Fruit fly (Drosophila melanogaster) whole organism, adult: ENCODE results near the gene Kua.

Source experiments
- CG12768 ChIP-seq: fragments of 200-800 bp; sonication (Bioruptor generic); optimal IDR thresholded peaks from 2 replicates; lab custom pipeline; 2017; ENCODE audit warnings: missing biosample characterization, missing genetic modification characterization, mild to moderate bottlenecking, moderate library complexity, missing genetic modification reagents
- CG1620 ChIP-seq: fragments of 200-800 bp; sonication (Bioruptor generic); optimal IDR thresholded peaks from 2 replicates; lab custom pipeline; 2016; ENCODE audit warnings: missing biosample characterization, missing genetic modification characterization
- CG7045 ChIP-seq: fragments of 200-800 bp; sonication (Bioruptor generic); optimal IDR thresholded peaks from 2 replicates; lab custom pipeline; 2017; ENCODE audit warnings: missing biosample characterization, mild to moderate bottlenecking, missing genetic modification characterization
- Crg-1 ChIP-seq: fragments of 200-800 bp; sonication (Bioruptor generic); optimal IDR thresholded peaks from 2 replicates; lab custom pipeline; 2016; ENCODE audit warnings: missing biosample characterization, missing genetic modification characterization
- cic ChIP-seq: fragments of 200-800 bp; sonication (Bioruptor generic); optimal IDR thresholded peaks from 2 replicates; lab custom pipeline; 2017; ENCODE audit warnings: missing biosample characterization, mild to moderate bottlenecking, missing genetic modification characterization, moderate library complexity
- kay ChIP-seq: fragments of 200-800 bp; sonication (Bioruptor generic); peaks from one replicate; lab custom pipeline; 2016; ENCODE audit warnings: missing biosample characterization, missing genetic modification characterization, borderline replicate concordance
- toe ChIP-seq: fragments of 200-800 bp; sonication (Bioruptor generic); optimal IDR thresholded peaks from 2 replicates; lab custom pipeline; 2016; ENCODE audit warnings: missing biosample characterization, missing genetic modification characterization

DNA sequence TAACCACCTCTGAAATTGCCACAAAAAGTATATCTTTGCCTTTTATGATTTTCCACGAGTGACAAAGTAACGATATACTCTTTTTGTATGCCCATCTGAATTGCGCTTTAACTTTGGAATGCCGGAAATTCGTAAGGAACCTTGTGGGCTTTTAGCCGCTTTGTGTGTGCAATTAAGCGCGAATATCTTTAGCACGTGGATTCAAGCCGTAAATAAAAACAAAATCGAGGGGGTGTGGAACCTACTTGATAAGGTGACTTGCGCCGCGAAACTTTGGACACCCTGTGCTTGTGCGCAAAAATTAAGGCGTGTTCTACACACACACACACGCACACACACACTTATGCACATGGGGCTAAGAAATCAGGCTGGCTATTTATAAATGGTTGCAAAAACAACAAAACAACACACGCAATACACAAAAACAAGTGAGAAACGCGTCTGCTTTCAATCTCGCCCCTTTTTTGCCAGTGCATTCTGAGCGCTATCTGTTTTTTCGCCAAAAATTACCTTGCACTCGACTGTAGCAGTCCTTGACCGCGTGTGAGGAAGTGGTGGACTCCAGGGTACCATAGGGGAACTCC lies 13.2 kb upstream of the Kua start:
- no peak for TF ChIP-seq CG7045 (GFP tag; lab: Kevin White, UChicago)
- no peak for TF ChIP-seq CG1620 (GFP tag; lab: Kevin White, UChicago)
- no peak for TF ChIP-seq cic
- no peak for TF ChIP-seq CG12768 (GFP tag; lab: Kevin White, UChicago)
- no peak for TF ChIP-seq toe (GFP tag; lab: Kevin White, UChicago)
- TF ChIP-seq kay (GFP tag; lab: Kevin White, UChicago), result no peak
- no peak for TF ChIP-seq Crg-1 (GFP tag; lab: Kevin White, UChicago)
